Fruit fly (Drosophila melanogaster): ENCODE measurements around the gene LManV.

- TF ChIP-seq OdsH (GFP tag; optimal IDR thresholded peaks at IDR 0.05), result peak; percentile 44
- TF ChIP-seq CG9705 (GFP tag; optimal IDR thresholded peaks at IDR 0.05), result no peak
- TF ChIP-seq Vsx2 (GFP tag; optimal IDR thresholded peaks at IDR 0.05; ENCODE audit: partially characterized antibody), result no peak
- TF ChIP-seq h (GFP tag; optimal IDR thresholded peaks at IDR 0.05), result peak; percentile 64
- TF ChIP-seq Myc (optimal IDR thresholded peaks at IDR 0.05), result no peak
- TF ChIP-seq psq (GFP tag; optimal IDR thresholded peaks at IDR 0.05), result peak; percentile 51
- TF ChIP-seq GATAd (GFP tag; optimal IDR thresholded peaks at IDR 0.05), result no peak
- no peak for TF ChIP-seq pan (optimal IDR thresholded peaks at IDR 0.05)
- no peak for TF ChIP-seq dl (GFP tag; optimal IDR thresholded peaks at IDR 0.05; ENCODE audit: insufficient read depth in 1 of 2, partially characterized antibody in 2 of 2)
- TF ChIP-seq foxo (GFP tag; optimal IDR thresholded peaks at IDR 0.05), result peak in 1 of 2 experiments; percentile 57
- peak; percentile 42 for TF ChIP-seq fru (GFP tag; optimal IDR thresholded peaks at IDR 0.05)
- TF ChIP-seq Sp1 (GFP tag; optimal IDR thresholded peaks at IDR 0.05), result peak; percentile 43
Observed at dm6 chr2L:8738253-8738665, 37.8 kb downstream of the LManV start.

Data from whole organism, wandering third instar larva.